Fruit fly (Drosophila melanogaster): Measurements from ENCODE around the gene Rpt3.

The Rpt3 gene

dm6 chrX:11137566-11138186, 12.8 kb downstream of the Rpt3 start, which contains the start of gene CDK2AP1 (continued):
- TF ChIP-seq btn (GFP tag; optimal IDR thresholded peaks at IDR 0.05) (no peak), CG8388 (GFP tag; optimal IDR thresholded peaks at IDR 0.05) (no peak), tio (GFP tag; optimal IDR thresholded peaks at IDR 0.05) (no peak), Drgx (GFP tag; IDR thresholded peaks at IDR 0.05) (no peak), CG8281 (tag; optimal IDR thresholded peaks at IDR 0.05) (no peak), CG2712 (tag; optimal IDR thresholded peaks at IDR 0.05) (peak; percentile 39), gsb-n (tag; optimal IDR thresholded peaks at IDR 0.05) (no peak), Sry-β (GFP tag; optimal IDR thresholded peaks at IDR 0.05) (no peak), psq (GFP tag; optimal IDR thresholded peaks at IDR 0.05) (no peak), ac (GFP tag; optimal IDR thresholded peaks at IDR 0.05) (no peak), CG12299 (tag; optimal IDR thresholded peaks at IDR 0.05) (no peak), CG7963 (GFP tag; IDR thresholded peaks at IDR 0.05; ENCODE audit: partially characterized antibody) (peak; percentile 72), sens-2 (GFP tag; IDR thresholded peaks at IDR 0.05) (no peak), usp (GFP tag; optimal IDR thresholded peaks at IDR 0.05) (no peak), Myb (GFP tag; optimal IDR thresholded peaks at IDR 0.05) (peak; percentile 57), CG6854 (GFP tag; optimal IDR thresholded peaks at IDR 0.05) (no peak), Doc2 (GFP tag; IDR thresholded peaks at IDR 0.05) (no peak), CG3065 (GFP tag; optimal IDR thresholded peaks at IDR 0.05) (no peak), CG3726 (GFP tag; IDR thresholded peaks at IDR 0.05) (no peak), bowl (GFP tag; IDR thresholded peaks at IDR 0.05) (no peak), CG10147 (GFP tag; optimal IDR thresholded peaks at IDR 0.05) (no peak), Scr (GFP tag; IDR thresholded peaks at IDR 0.05; ENCODE audit: partially characterized antibody) (peak; percentile 69), CG34376 (GFP tag; optimal IDR thresholded peaks at IDR 0.05) (no peak), Six4 (GFP tag; optimal IDR thresholded peaks at IDR 0.05) (no peak), bcd (GFP tag; optimal IDR thresholded peaks at IDR 0.05) (peak; percentile 38), caup (GFP tag; optimal IDR thresholded peaks at IDR 0.05; ENCODE audit: severe bottlenecking) (no peak), ase (GFP tag; IDR thresholded peaks at IDR 0.05) (no peak), gsb (GFP tag; IDR thresholded peaks at IDR 0.05) (no peak), CG15073 (GFP tag; optimal IDR thresholded peaks at IDR 0.05) (no peak), amos (GFP tag; IDR thresholded peaks at IDR 0.05; ENCODE audit: partially characterized antibody) (peak; percentile 80), CG17328 (GFP tag; IDR thresholded peaks at IDR 0.05) (peak; percentile 39; the same call in 1 of the 2 replicates), CG17829 (tag; optimal IDR thresholded peaks at IDR 0.05) (peak; percentile 32), CG15011 (GFP tag; optimal IDR thresholded peaks at IDR 0.05) (no peak), CG10267 (tag; optimal IDR thresholded peaks at IDR 0.05) (no peak), vnd (GFP tag; IDR thresholded peaks at IDR 0.05; ENCODE audit: partially characterized antibody) (peak; percentile 70), Hmr (GFP tag; optimal IDR thresholded peaks at IDR 0.05) (peak; percentile 10), Ptx1 (GFP tag; IDR thresholded peaks at IDR 0.05) (peak; percentile 32), CG43689 (GFP tag; IDR thresholded peaks at IDR 0.05) (no peak), CG10274 (GFP tag; optimal IDR thresholded peaks at IDR 0.05) (no peak), mld (GFP tag; IDR thresholded peaks at IDR 0.05; ENCODE audit: partially characterized antibody) (peak; percentile 70), NK7.1 (GFP tag; optimal IDR thresholded peaks at IDR 0.05) (no peak), CG3163 (GFP tag; optimal IDR thresholded peaks at IDR 0.05) (peak; percentile 22), chm (GFP tag; IDR thresholded peaks at IDR 0.05) (no peak), knrl (GFP tag; IDR thresholded peaks at IDR 0.05; ENCODE audit: partially characterized antibody) (peak; percentile 71), sim (GFP tag; IDR thresholded peaks at IDR 0.05) (no peak), CG1792 (GFP tag; optimal IDR thresholded peaks at IDR 0.05) (no peak), corto (GFP tag; optimal IDR thresholded peaks at IDR 0.05) (no peak), CG11696 (GFP tag; IDR thresholded peaks at IDR 0.05) (no peak), stc (GFP tag; IDR thresholded peaks at IDR 0.05) (no peak), odd (GFP tag; optimal IDR thresholded peaks at IDR 0.05) (no peak), mam (GFP tag; optimal IDR thresholded peaks at IDR 0.05) (peak; percentile 60)
